Worm (Caenorhabditis elegans) whole organism, mixed stage, embryonic: ENCODE data around the gene fbxc-44.

ENCODE experiments used
- ceh-39 ChIP-seq: fragments of 150-350 bp; optimal IDR thresholded peaks from 2 replicates; lab custom pipeline; 2014; ENCODE audit warnings: missing biosample characterization, missing genetic modification characterization
- pha-4 ChIP-seq: fragments of 150-350 bp; optimal IDR thresholded peaks from 2 replicates; lab custom pipeline; 2018; ENCODE audit warnings: missing biosample characterization, missing genetic modification reagents, missing genetic modification characterization
- snpc-4 ChIP-seq: fragments of 150-350 bp; optimal IDR thresholded peaks from 2 replicates; lab custom pipeline; 2014; ENCODE audit warnings: missing biosample characterization, missing genetic modification characterization
- unc-62 ChIP-seq: fragments of 150-350 bp; optimal IDR thresholded peaks from 2 replicates; lab custom pipeline; 2014; ENCODE audit warnings: missing biosample characterization, missing genetic modification reagents, missing genetic modification characterization
- zip-8 ChIP-seq: fragments of 150-350 bp; optimal IDR thresholded peaks from 2 replicates; lab custom pipeline; 2014; ENCODE audit warnings: missing biosample characterization, missing genetic modification characterization

DNA sequence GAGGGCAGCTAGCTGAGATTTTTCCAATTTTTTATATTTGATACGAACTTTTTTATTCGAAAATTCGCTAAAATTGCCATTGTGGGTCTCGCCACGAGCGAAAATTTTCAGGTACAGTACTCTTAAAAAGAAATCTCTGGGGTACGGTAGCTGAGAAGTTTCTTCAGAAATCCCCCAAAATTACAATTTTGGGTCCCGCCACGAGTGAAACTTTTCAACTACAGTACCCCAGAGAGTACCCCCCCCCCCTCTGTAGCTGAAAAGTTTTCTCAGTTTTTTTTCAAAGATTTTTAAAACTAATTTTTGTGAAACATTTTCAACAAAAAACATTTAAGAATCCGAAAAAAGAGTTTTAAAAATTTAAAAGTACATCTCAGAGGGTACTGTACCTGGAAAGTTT is 7.4 kb upstream of the fbxc-44 start:
- TF ChIP-seq ceh-39 (tag; lab: Kevin White, UChicago): no peak
- TF ChIP-seq pha-4 (tag; lab: Kevin White, UChicago): no peak
- TF ChIP-seq snpc-4 (tag; lab: Kevin White, UChicago): no peak
- TF ChIP-seq unc-62 (GFP tag; lab: Kevin White, UChicago): no peak
- TF ChIP-seq zip-8: no peak
